Worm (Caenorhabditis elegans): ENCODE data around the gene srh-98.

Gene srh-98

ce11 chrV:16194639-16195038 lies 40.9 kb downstream of the srh-98 start, which contains the start of gene rabr-4:
Gene rabr-4 (plus strand): TSS chrV:16194939.
- TF ChIP-seq tbx-2 (tag; optimal IDR thresholded peaks at IDR 0.05) (no peak), egl-27 (tag; optimal IDR thresholded peaks at IDR 0.05) (no peak), lin-39 (tag; optimal IDR thresholded peaks at IDR 0.05) (no peak), elt-3 (tag; optimal IDR thresholded peaks at IDR 0.05) (no peak), egl-5 (tag; optimal IDR thresholded peaks at IDR 0.05) (no peak), nhr-67 (tag; optimal IDR thresholded peaks at IDR 0.05) (no peak), sea-2 (GFP tag; optimal IDR thresholded peaks at IDR 0.05) (no peak), nhr-77 (tag; optimal IDR thresholded peaks at IDR 0.05) (no peak), nhr-12 (tag; optimal IDR thresholded peaks at IDR 0.05) (no peak), nhr-237 (tag; optimal IDR thresholded peaks at IDR 0.05) (no peak), mdl-1 (tag; optimal IDR thresholded peaks at IDR 0.05) (no peak), ceh-82 (tag; optimal IDR thresholded peaks at IDR 0.05) (no peak), elt-2 (tag; optimal IDR thresholded peaks at IDR 0.05) (no peak), nhr-28 (tag; optimal IDR thresholded peaks at IDR 0.05) (no peak), ztf-4 (tag; optimal IDR thresholded peaks at IDR 0.05) (no peak), aly-2 (tag; optimal IDR thresholded peaks at IDR 0.05) (no peak)

- TF ChIP-seq nhr-76 (tag; optimal IDR thresholded peaks at IDR 0.05) (no peak), nhr-23 (tag; optimal IDR thresholded peaks at IDR 0.05) (no peak), lin-39 (tag; optimal IDR thresholded peaks at IDR 0.05) (no peak), nhr-43 (tag; optimal IDR thresholded peaks at IDR 0.05; ENCODE audit: poor library complexity, severe bottlenecking) (no peak), nhr-28 (tag; optimal IDR thresholded peaks at IDR 0.05) (no peak), nhr-67 (tag; optimal IDR thresholded peaks at IDR 0.05) (no peak), skn-1 (tag; optimal IDR thresholded peaks at IDR 0.05) (no peak), ama-1 (optimal IDR thresholded peaks at IDR 0.05) (no peak), nhr-237 (tag; optimal IDR thresholded peaks at IDR 0.05) (no peak), ZK546.5 (tag; optimal IDR thresholded peaks at IDR 0.05) (no peak), fkh-10 (GFP tag; optimal IDR thresholded peaks at IDR 0.05) (no peak), unc-62 (GFP tag; optimal IDR thresholded peaks at IDR 0.05) (no peak), pha-4 (tag; optimal IDR thresholded peaks at IDR 0.05) (no peak), jun-1 (tag; optimal IDR thresholded peaks at IDR 0.05) (no peak), mml-1 (tag; optimal IDR thresholded peaks at IDR 0.05) (no peak), mdl-1 (tag; optimal IDR thresholded peaks at IDR 0.05) (no peak), ceh-28 (tag; optimal IDR thresholded peaks at IDR 0.05) (no peak)
Observed at ce11 chrV:16192114-16192513, 43.4 kb downstream of the srh-98 start, which contains the start of gene srh-279. Gene srh-279 (plus strand): TSS chrV:16192414.

DNA sequence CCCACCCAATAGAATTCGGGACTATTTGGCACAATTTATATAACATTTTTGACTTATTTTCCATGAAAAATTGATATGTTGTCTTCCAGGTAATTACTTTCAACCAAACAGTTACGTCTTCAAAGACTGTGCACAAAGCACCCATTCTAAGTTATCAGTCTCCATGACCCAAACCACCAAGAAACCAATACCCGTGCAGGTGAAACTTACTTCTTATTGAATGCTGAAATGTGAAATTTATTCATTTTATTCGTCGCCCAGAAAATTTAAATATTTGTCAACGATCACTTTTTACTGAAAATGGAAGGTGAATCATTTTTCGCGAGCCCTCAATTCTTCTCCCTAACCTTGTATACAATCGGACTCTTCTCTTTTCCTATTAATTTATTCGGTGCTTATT lies 45.1 kb downstream of the srh-98 start, which contains the start of gene srh-281:
srh-281 (plus strand) TSS at position 301 of the 400 bp plus-strand sequence.
- no peak for TF ChIP-seq nhr-12 (tag; optimal IDR thresholded peaks at IDR 0.05)
- no peak for TF ChIP-seq ceh-28 (tag; optimal IDR thresholded peaks at IDR 0.05)
- TF ChIP-seq zag-1 (tag; optimal IDR thresholded peaks at IDR 0.05) = no peak
- TF ChIP-seq ZK546.5 (tag; optimal IDR thresholded peaks at IDR 0.05) = no peak
- TF ChIP-seq mdl-1 (tag; optimal IDR thresholded peaks at IDR 0.05) = no peak
- no peak for TF ChIP-seq ceh-9 (tag; optimal IDR thresholded peaks at IDR 0.05)
- no peak for TF ChIP-seq fkh-2 (tag; optimal IDR thresholded peaks at IDR 0.05)
- no peak for TF ChIP-seq elt-2 (tag; optimal IDR thresholded peaks at IDR 0.05)
- TF ChIP-seq ceh-82 (tag; optimal IDR thresholded peaks at IDR 0.05) = no peak
- no peak for TF ChIP-seq nhr-25 (tag; optimal IDR thresholded peaks at IDR 0.05)
- TF ChIP-seq snpc-4 (tag; optimal IDR thresholded peaks at IDR 0.05) = no peak
- no peak for TF ChIP-seq eor-1 (tag; optimal IDR thresholded peaks at IDR 0.05)
- no peak for TF ChIP-seq nfya-1 (tag; optimal IDR thresholded peaks at IDR 0.05; ENCODE audit: insufficient read depth)
- no peak for TF ChIP-seq hmg-11 (tag; optimal IDR thresholded peaks at IDR 0.05)
- TF ChIP-seq nhr-11 (tag; optimal IDR thresholded peaks at IDR 0.05) = no peak
- TF ChIP-seq nhr-237 (tag; optimal IDR thresholded peaks at IDR 0.05) = no peak
- TF ChIP-seq unc-39 (tag; optimal IDR thresholded peaks at IDR 0.05) = no peak
- no peak for TF ChIP-seq nhr-28 (tag; optimal IDR thresholded peaks at IDR 0.05)
- no peak for TF ChIP-seq egl-5 (tag; optimal IDR thresholded peaks at IDR 0.05)

All from whole organism, L3 larva.